Worm (Caenorhabditis elegans) whole organism, L3 larva: ENCODE results near the gene nhr-58.

Experiments
- R02D3.7 ChIP-seq: fragments of 150-350 bp; optimal IDR thresholded peaks from 2 replicates; lab custom pipeline; 2014; ENCODE audit warnings: missing biosample characterization, missing genetic modification characterization
- ama-1 ChIP-seq: fragments of 150-350 bp; optimal IDR thresholded peaks from 2 replicates; lab custom pipeline; 2018
- ceh-28 ChIP-seq: fragments of 150-350 bp; optimal IDR thresholded peaks from 2 replicates; lab custom pipeline; 2014; ENCODE audit warnings: missing biosample characterization, missing genetic modification reagents, missing genetic modification characterization
- fkh-2 ChIP-seq: fragments of 150-350 bp; optimal IDR thresholded peaks from 2 replicates; lab custom pipeline; 2014; ENCODE audit warnings: missing biosample characterization, missing genetic modification reagents, missing genetic modification characterization
- jun-1 ChIP-seq: fragments of 150-350 bp; optimal IDR thresholded peaks from 2 replicates; lab custom pipeline; 2014; ENCODE audit warnings: missing biosample characterization, missing genetic modification reagents, missing genetic modification characterization
- lin-15B ChIP-seq: fragments of 150-350 bp; optimal IDR thresholded peaks from 2 replicates; lab custom pipeline; 2014; ENCODE audit warnings: missing biosample characterization, missing genetic modification characterization
- lin-39 ChIP-seq: fragments of 150-350 bp; optimal IDR thresholded peaks from 2 replicates; lab custom pipeline; 2018; ENCODE audit warnings: missing biosample characterization, missing genetic modification reagents, missing genetic modification characterization
- nhr-28 ChIP-seq: fragments of 150-350 bp; optimal IDR thresholded peaks from 2 replicates; lab custom pipeline; 2014; ENCODE audit warnings: missing biosample characterization, missing genetic modification characterization
- nhr-77 ChIP-seq: fragments of 150-350 bp; optimal IDR thresholded peaks from 2 replicates; lab custom pipeline; 2014; ENCODE audit warnings: missing biosample characterization, missing genetic modification characterization
- tbx-2 ChIP-seq: sonication (generic microtip); optimal IDR thresholded peaks from 2 replicates; lab custom pipeline; 2016; ENCODE audit warnings: mild to moderate bottlenecking, missing genetic modification characterization, missing compliant biosample characterization
- unc-62 ChIP-seq: fragments of 150-350 bp; sonication (generic microtip); optimal IDR thresholded peaks from 4 replicates; lab custom pipeline; 2014; ENCODE audit warnings: missing biosample characterization, missing genetic modification reagents, missing genetic modification characterization
- ztf-11 ChIP-seq: fragments of 150-350 bp; optimal IDR thresholded peaks from 2 replicates; lab custom pipeline; 2014; ENCODE audit warnings: missing biosample characterization, missing genetic modification characterization

DNA sequence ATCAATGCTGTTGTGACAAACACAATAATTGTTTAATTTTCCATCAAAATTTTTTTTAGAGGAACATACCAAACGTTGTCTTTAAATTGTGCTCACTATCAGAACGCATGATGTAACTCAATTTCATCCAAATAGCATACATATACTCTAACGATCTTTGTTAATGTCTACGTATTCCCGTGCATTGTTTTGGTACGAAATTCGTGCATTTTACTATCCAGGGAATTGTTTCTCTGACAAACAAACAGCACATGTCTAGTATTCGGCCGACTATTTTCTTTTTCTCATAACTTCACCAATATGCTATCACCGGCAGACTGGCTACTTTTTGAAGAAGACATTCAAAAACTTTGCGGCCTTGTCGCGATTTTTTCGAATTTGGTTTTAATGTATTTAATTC lies 40.6 kb upstream of the nhr-58 start, which contains the start of gene str-196:
- TF ChIP-seq lin-39 (tag; lab: Kevin White, UChicago) (no peak), tbx-2 (no peak), ama-1 (lab: Kevin White, UChicago) (no peak), lin-15B (tag; lab: Kevin White, UChicago) (no peak), unc-62 (GFP tag; lab: Kevin White, UChicago) (no peak), ztf-11 (tag; lab: Kevin White, UChicago) (no peak), jun-1 (tag; lab: Kevin White, UChicago) (no peak), fkh-2 (tag; lab: Kevin White, UChicago) (no peak), R02D3.7 (tag; lab: Kevin White, UChicago) (no peak), ceh-28 (tag; lab: Kevin White, UChicago) (no peak), nhr-77 (tag; lab: Kevin White, UChicago) (no peak), nhr-28 (tag; lab: Kevin White, UChicago) (no peak)
